Fruit fly (Drosophila melanogaster) whole organism, pupa: ENCODE data around the gene Or7a.

Experiments used
- CG13204 ChIP-seq: fragments of 200-800 bp; sonication (Bioruptor generic); optimal IDR thresholded peaks from 2 replicates; lab custom pipeline; 2018; ENCODE audit warnings: missing biosample characterization, mild to moderate bottlenecking, missing genetic modification characterization, moderate library complexity
- CG15710 ChIP-seq: fragments of 200-800 bp; sonication (Bioruptor generic); optimal IDR thresholded peaks from 2 replicates; lab custom pipeline; 2018; ENCODE audit warnings: missing biosample characterization, mild to moderate bottlenecking, missing genetic modification characterization, moderate library complexity
- CG17806 ChIP-seq: fragments of 200-800 bp; sonication (Bioruptor generic); optimal IDR thresholded peaks from 2 replicates; lab custom pipeline; 2018; ENCODE audit warnings: missing biosample characterization, mild to moderate bottlenecking, missing genetic modification characterization, moderate library complexity
- CG4496 ChIP-seq: fragments of 200-800 bp; sonication (Bioruptor generic); IDR thresholded peaks from 3 replicates; pipeline ENCODE4 v1.3.6; 2022; ENCODE audit warnings: missing biosample characterization, missing genetic modification characterization
- Pif1A ChIP-seq: fragments of 200-800 bp; sonication (Bioruptor generic); optimal IDR thresholded peaks from 3 replicates; lab custom pipeline; 2016; ENCODE audit warnings: missing biosample characterization, missing genetic modification characterization

DNA sequence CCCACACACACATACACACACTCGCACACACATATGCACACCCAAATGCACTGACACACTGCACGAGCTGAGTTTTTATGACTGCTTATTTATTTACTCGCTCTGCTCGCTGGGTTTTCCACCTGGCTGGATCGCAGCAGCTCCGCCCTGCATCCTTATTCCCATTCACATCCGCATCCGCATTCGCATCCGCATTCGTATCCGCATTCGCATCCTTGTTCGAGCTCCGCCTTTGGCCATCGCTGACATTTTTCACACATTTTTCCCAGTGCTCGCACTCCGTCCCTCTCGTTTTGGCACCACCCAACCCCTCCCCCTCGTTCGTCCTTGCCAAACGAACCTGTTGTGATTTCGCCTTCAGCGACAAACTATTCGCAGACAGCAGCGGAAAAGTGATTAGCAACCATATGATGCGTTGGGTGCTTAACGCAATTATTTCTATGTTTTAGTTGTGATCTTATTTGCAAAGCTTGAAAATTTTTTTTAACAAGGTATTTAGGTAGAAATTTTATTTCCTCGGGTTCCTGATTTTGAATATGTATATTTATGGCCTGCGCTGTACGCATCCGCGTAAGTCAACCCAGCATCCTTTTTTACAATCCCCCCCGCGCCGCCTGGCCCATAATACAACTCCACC lies 45.7 kb upstream of the Or7a start:
- peak; percentile 69 for TF ChIP-seq CG13204
- TF ChIP-seq CG17806 (tag; lab: Kevin White, UChicago) = peak; percentile 83
- peak; percentile 84 for TF ChIP-seq CG4496 (GFP tag; lab: Robert Waterston, UW)
- TF ChIP-seq Pif1A (GFP tag; lab: Kevin White, UChicago) = peak; percentile 57
- TF ChIP-seq CG15710 (tag; lab: Kevin White, UChicago) = peak; percentile 81
